Fruit fly (Drosophila melanogaster) S2 (cell line): ENCODE results near the gene Sec61alpha.

ENCODE experiments used
- CG8478 ChIP-seq: fragments of >200 bp; optimal IDR thresholded peaks from 2 replicates; lab custom pipeline; 2018
- CTCF ChIP-seq, 2 experiments: fragments of >200 bp; optimal IDR thresholded peaks; 2 replicates each; lab custom pipeline; 2018

Gene Sec61alpha

DNA sequence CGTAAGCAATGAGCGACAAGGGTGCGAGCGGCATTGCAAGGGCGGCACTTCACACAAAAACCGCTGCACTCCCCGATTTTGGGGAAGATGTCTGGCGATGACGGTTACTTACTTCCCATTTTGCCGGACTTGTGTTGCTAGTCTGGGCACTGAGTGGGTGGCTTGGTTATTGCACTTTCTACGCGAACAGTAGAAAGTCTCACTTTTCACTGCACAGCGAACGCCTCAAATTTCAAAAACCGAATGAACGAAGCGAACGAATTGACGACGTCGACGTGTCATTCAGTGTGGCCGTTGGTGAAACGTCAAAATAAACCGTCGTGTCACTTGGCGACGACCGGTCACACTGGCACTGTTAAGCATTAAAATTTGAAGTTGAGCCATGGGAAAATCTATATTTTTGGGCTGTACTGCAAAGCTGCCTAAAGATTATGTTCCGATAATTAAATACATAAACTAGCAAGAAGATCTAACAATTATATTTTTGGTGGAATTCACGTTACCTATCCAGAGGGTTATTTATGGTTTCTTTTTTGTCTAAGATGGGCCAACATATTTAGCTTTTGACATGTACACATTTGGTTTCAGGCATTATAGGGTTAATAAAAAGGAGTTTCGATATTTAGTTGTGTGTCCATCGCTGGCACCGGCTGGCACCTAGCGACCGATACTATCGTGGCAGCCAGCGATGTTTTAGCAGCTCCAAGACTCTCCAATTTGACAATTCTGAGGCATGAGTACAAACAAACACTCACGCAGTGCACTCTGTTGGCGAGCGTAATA is at the start of gene Sec61alpha, which contains the start of gene Daxx:
Sec61alpha (minus strand) TSS at position 364 of the 783 bp plus-strand sequence.
Daxx (plus strand) TSS at position 718 of the 783 bp plus-strand sequence.
- no peak for TF ChIP-seq CTCF (optimal IDR thresholded peaks at IDR 0.05; lab: Kevin White, UChicago)
- no peak for TF ChIP-seq CG8478 (lab: Kevin White, UChicago)

DNA sequence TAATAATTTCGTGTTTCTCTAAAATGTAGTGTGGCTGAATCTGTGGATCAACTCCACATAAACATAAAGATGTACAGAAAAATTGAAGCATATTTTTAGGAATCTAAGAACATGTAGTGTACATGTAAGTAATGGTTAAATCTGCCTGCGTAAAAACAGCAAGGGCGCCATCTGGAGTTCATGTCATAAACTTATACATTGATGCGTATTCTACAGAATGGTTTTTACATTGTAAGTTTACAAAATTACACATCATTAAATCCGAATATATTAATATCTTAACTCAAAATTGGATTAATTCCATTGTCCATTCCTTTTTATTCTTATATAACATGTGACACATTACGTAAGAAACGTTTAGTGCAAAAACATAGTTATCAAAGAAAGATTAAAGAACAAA is 46.6 kb upstream of the Sec61alpha start:
- TF ChIP-seq CTCF (optimal IDR thresholded peaks at IDR 0.05; lab: Kevin White, UChicago) (peak; percentile 93 to 95), CG8478 (lab: Kevin White, UChicago) (no peak)

DNA sequence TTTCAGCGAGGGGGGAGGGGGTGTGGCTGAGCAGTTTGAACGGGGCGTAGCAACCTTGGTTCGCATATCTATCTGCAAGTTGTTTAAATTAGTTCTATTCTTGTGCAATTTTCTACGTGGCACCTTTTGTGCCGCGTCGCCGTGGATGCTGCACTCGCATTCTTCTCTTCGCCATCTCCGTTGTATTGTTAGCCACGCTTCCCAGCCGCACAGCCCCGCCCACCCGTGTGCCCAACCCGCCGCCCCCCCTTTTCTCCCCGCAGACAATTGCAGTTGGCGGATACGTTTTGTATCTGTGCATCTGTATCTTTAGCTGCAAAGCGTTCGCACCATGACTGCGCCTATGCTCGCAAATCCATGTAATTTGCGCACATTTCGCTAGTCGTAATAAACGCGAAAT is 33.6 kb upstream of the Sec61alpha start:
- TF ChIP-seq CTCF (optimal IDR thresholded peaks at IDR 0.05; lab: Kevin White, UChicago): no peak
- TF ChIP-seq CG8478 (lab: Kevin White, UChicago): no peak

DNA sequence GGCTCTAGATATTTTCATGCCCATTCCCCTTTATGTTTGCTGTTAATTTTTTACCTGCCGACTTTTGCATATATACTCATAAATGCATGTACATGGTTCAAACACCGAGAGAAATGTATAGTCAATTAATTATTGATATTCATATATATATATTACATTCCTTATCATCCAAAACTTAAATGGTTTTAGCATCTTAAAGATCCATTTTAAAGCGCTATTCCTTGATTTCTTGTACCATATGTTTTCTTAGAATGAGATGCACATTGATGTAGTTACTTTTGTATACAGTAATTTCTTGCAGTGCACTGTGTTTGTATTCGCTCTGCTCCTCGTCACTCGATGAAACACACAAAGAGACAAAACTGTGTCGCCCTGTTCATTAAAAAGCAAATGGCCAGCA is 28.3 kb upstream of the Sec61alpha start:
- TF ChIP-seq CG8478 (lab: Kevin White, UChicago): no peak
- no peak for TF ChIP-seq CTCF (optimal IDR thresholded peaks at IDR 0.05; lab: Kevin White, UChicago)

DNA sequence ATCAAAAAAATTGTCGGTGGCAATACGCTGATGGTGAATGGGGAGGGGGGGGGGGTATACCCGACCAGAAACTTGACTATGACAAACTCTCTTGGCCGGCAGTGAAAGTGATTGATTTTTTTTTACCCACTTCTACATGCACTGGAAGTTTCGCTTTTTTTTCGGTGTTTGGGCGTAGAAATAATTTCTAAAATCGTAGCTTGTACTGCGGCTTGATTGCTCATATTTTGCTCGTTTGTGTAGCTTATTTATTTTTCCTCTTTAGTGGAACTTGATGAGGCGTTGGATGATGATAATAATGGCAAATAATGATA is 23.3 kb upstream of the Sec61alpha start:
- no peak for TF ChIP-seq CTCF (optimal IDR thresholded peaks at IDR 0.05; lab: Kevin White, UChicago)
- no peak for TF ChIP-seq CG8478 (lab: Kevin White, UChicago)

DNA sequence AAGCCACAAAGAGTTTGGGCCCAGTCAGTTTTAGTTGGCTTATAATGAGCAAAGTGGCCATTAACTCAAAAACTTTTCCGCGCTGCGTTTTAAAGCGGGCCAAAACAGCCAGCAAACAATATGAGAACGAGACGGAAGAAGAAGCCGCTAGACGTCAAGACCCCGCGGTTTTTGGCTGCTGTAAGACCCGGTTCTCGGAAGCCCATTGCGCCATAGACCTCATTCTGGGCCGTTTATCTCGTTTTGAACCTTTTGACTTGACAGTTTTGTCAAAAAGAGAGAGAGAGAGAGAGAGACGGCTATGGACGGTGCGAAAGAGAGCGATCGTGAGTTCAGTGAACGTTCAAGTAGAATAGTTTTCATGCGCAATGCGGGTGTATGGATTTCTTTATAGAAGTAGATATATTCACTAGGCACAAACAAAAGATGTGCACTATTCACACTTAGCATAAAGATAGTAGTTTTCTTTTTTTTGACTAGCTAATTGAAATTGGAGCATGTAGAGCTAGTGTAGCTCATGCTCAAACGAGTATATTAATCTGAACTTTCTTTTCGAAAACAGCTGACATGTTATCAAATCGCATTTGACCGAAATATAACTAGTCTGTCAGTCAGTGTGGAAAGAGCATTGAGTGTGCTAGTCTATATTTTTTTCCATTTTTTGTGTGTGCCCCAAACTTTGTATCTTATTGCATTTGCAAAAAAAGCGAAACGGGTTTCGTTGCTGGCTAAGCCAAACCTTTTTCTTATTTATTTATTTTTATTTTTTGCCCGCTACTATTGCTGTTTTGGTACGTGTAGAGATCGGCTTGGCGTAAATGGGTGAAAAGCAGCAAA is 22.7 kb upstream of the Sec61alpha start:
- TF ChIP-seq CTCF (optimal IDR thresholded peaks at IDR 0.05; lab: Kevin White, UChicago) (no peak), CG8478 (lab: Kevin White, UChicago) (no peak)

DNA sequence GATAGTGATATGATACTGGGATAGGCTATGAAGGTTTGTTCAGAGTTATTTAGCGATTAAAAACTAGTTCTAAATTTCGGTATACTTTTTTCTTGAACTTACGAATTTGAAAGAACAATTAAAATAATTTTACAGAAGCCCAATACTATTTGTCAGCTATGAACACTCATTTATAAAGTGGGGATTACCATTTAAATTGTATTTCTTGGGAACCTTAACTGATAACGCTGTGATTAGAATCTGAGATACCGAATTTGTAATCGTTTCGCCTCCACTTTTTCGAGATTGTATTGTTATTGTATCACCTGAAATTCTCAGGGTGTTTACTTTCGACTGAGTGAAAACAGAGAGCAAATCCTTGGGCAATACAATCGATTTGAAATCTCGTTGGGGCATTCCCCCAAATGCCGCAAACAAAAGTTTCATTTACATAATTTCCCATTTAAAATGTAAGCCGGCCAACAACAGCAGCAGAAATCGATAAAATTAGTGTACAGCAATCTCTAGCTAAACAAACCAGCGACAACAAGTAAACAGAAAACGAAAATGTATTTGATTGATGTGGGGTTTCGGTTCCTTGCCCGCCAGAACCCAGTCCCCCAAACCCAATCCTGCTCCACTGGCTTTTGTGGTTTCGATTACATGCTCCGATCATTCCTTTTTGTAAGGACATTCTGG is 20.4 kb upstream of the Sec61alpha start:
- TF ChIP-seq CG8478 (lab: Kevin White, UChicago) (no peak), CTCF (optimal IDR thresholded peaks at IDR 0.05; lab: Kevin White, UChicago) (no peak)

DNA sequence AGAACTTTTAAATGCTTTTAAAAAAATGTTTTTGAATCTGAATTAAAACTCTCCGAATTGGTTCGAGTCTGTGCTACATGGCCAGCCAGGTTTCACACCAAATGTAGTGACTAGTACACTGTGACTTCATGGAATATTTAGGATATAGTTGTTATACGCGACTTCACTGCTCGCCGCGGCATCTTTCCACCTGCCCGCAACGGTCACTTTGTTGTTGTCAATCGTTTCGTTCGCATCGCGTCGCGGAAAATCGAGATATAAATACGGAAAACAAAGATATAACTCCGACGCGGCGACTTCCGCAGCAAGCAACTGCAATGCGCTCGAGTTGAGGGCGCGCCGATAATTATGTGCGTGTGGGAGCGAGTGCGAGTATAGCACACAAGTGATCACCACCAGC is 18.1 kb upstream of the Sec61alpha start, which contains the start of gene CG31637:
CG31637 (plus strand) TSS at position 200 of the 400 bp plus-strand sequence.
- peak; percentile 26 to 60 for TF ChIP-seq CTCF (optimal IDR thresholded peaks at IDR 0.05; lab: Kevin White, UChicago)
- no peak for TF ChIP-seq CG8478 (lab: Kevin White, UChicago)

DNA sequence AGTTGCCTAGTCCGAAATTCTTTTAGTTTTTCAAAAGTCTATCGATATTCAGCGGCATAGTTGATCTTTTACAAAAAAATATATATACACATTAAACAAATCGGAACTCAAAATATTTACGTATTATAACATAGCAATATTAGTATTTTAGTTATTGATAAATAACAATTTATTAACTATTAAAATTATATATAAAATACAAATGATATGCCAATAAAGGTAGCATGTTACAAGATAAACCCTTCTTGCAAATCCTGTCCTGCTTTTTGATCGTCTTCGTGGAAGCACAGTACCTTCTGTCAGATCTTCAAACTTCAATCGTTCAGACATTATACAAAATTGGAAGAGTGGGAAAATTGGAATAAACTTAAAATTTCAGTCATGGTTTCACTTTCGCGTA is 16.4 kb upstream of the Sec61alpha start, which contains the start of gene CG9550:
CG9550 (plus strand) TSS at position 301 of the 400 bp plus-strand sequence.
- no peak for TF ChIP-seq CG8478 (lab: Kevin White, UChicago)
- TF ChIP-seq CTCF (optimal IDR thresholded peaks at IDR 0.05; lab: Kevin White, UChicago): no peak

DNA sequence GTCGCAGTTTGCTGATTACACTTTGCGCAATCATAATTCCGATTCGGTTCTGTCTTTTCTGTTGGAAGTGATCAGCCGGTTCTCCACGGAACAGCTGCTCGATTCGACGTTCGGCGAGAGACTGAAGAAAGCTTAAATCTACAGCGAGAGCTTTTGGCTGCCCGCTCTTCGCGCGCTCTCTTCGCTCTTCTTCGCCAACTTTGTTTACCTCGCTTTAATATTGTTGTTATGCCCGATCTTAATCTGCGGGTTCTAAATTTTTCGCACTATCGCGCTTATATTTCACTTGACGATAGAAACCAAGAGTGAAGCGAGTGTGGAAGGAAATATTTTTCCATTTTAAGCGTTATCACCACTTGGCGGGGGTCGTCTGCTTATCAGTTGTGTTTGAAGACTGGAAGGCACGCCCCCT is 14.0 kb upstream of the Sec61alpha start, which contains the start of gene CG9547:
CG9547 (minus strand) TSS at position 128 of the 412 bp plus-strand sequence.
- TF ChIP-seq CG8478 (lab: Kevin White, UChicago) (no peak), CTCF (optimal IDR thresholded peaks at IDR 0.05; lab: Kevin White, UChicago) (no peak)

DNA sequence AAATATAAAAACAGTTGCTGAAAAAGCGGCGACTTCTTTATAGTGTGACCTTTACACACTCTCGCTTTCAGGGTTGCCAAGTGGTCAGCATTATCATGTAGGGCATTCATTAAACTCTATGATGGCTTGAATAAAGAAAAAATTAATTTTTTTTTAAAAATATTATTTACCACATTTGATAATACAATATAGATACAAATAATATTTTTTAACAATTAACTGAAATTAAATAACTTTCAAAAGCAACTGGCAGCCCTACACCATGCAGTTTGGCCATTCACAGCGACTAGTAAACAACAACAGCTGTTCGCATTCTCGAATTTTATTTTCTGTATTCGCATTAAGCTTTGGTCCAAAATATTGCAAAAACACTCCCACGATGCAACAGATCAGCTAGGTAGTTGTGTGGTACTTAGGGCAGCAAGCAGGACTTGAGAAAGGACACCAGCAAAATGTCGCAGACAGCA is 10.4 kb upstream of the Sec61alpha start, which contains the start of the genes Phf5a and CG31638:
Phf5a (minus strand) TSS at position 61 of the 467 bp plus-strand sequence.
CG31638 (plus strand) TSS at position 279 of the 467 bp plus-strand sequence.
- TF ChIP-seq CG8478 (lab: Kevin White, UChicago) (no peak), CTCF (optimal IDR thresholded peaks at IDR 0.05; lab: Kevin White, UChicago) (no peak)

DNA sequence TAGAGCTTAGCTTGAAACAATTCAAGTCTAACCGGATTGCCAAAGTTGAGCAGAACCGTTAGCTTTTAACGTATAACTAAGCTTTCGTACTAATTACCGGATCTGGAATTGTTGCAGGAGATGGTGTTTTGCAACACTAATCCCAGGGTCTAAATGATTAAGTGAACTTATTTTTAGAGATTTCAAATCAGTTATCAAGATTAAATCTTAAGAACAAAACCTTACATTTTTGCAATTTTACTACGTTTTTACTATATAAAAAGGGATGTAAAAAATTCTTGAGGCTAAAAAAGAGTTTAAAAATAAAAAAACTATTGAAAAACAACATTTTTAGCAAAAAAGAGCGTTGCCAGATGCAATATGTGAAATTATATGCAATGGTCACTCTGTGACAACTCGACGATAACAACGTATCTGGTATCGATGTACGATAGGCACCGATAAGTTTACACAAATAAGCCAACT is 8.3 kb upstream of the Sec61alpha start, which contains the start of the genes KFase and epsilonCOP:
KFase (minus strand) TSS at position 81 of the 465 bp plus-strand sequence.
epsilonCOP (plus strand) TSS at position 415 of the 465 bp plus-strand sequence.
- TF ChIP-seq CTCF (optimal IDR thresholded peaks at IDR 0.05; lab: Kevin White, UChicago) (peak in 1 of 2 experiments; percentile 27), CG8478 (lab: Kevin White, UChicago) (no peak)

DNA sequence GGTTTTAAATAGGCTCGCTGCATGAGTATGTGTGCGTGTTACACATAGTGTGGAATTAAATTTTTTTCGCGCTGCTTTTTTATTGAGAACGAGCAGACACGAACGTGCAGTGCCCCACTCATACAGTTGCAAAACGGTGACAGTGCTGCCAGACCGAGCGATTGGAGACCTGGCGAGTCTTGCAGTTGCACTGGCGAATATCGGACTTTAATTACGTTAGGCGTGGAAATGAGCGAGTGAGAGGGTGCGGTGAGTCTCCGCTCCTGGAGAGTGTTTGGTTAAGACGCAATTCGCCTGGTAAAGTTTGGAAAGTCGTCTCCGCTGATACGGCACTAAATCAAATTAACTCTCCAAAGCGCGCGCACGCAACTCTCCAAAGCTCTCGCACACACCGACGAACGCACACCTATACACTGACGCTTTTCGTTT is 949 bp upstream of the Sec61alpha start:
- TF ChIP-seq CTCF (optimal IDR thresholded peaks at IDR 0.05; lab: Kevin White, UChicago) (no peak), CG8478 (lab: Kevin White, UChicago) (no peak)
